Worm (Caenorhabditis elegans): ENCODE results near the gene C05D11.1.

The C05D11.1 gene

ce11 chrIII:6436308-6436707 is at the start of gene C05D11.1:
C05D11.1 (plus strand) TSS chrIII:6436608.
- no peak for TF ChIP-seq zag-1 (tag; optimal IDR thresholded peaks at IDR 0.05)
- TF ChIP-seq madf-9 (GFP tag; conservative IDR thresholded peaks at IDR 0.05): no peak
- no peak for TF ChIP-seq nhr-42 (GFP tag; IDR thresholded peaks at IDR 0.05)
- no peak for TF ChIP-seq ZK337.2 (GFP tag; IDR thresholded peaks at IDR 0.05)
- TF ChIP-seq unc-62 (GFP tag; optimal IDR thresholded peaks at IDR 0.05 in 1 of 2): no peak
- TF ChIP-seq unc-62 (tag; optimal IDR thresholded peaks at IDR 0.05): no peak
- no peak for TF ChIP-seq dve-1 (tag; optimal IDR thresholded peaks at IDR 0.05; ENCODE audit: insufficient read depth)
- TF ChIP-seq dmd-6 (GFP tag; IDR thresholded peaks at IDR 0.05): no peak
- TF ChIP-seq ztf-7 (tag; optimal IDR thresholded peaks at IDR 0.05): no peak
- no peak for TF ChIP-seq nhr-76 (tag; optimal IDR thresholded peaks at IDR 0.05)
- no peak for TF ChIP-seq T26A8.4 (GFP tag; IDR thresholded peaks at IDR 0.05)
- TF ChIP-seq saeg-2 (GFP tag; IDR thresholded peaks at IDR 0.05): no peak
- no peak for TF ChIP-seq R02D3.7 (tag; optimal IDR thresholded peaks at IDR 0.05)
- TF ChIP-seq hmg-1.1 (GFP tag; IDR thresholded peaks at IDR 0.05): no peak
- no peak for TF ChIP-seq hif-1 (tag; optimal IDR thresholded peaks at IDR 0.05)

ce11 chrIII:6389533-6389932 is 46.9 kb upstream of the C05D11.1 start, which contains the start of gene C16A3.2:
C16A3.2 (plus strand) TSS chrIII:6389833.
- TF ChIP-seq ZK546.5 (tag; optimal IDR thresholded peaks at IDR 0.05): no peak

ce11 chrIII:6390644-6391043 is 45.8 kb upstream of the C05D11.1 start, which contains the start of gene smrc-1:
smrc-1 (plus strand) TSS chrIII:6390944.
- TF ChIP-seq nhr-237 (tag; optimal IDR thresholded peaks at IDR 0.05): no peak
- no peak for TF ChIP-seq hif-1 (tag; optimal IDR thresholded peaks at IDR 0.05)
- TF ChIP-seq sdz-12 (GFP tag; optimal IDR thresholded peaks at IDR 0.05): no peak
- no peak for TF ChIP-seq nhr-11 (tag; optimal IDR thresholded peaks at IDR 0.05)

ce11 chrIII:6395706-6396232 is 40.6 kb upstream of the C05D11.1 start, which contains the start of gene oatr-1:
oatr-1 (minus strand) TSS chrIII:6396182.
- no peak for TF ChIP-seq fos-1 (tag; optimal IDR thresholded peaks at IDR 0.05)
- TF ChIP-seq ceh-82 (tag; optimal IDR thresholded peaks at IDR 0.05): no peak
- TF ChIP-seq unc-39 (tag; optimal IDR thresholded peaks at IDR 0.05): no peak
- TF ChIP-seq dmd-6 (GFP tag; IDR thresholded peaks at IDR 0.05): peak; percentile 66
- no peak for TF ChIP-seq hif-1 (tag; optimal IDR thresholded peaks at IDR 0.05)
- TF ChIP-seq daf-16 (GFP tag; optimal IDR thresholded peaks at IDR 0.05): no peak
- peak; percentile 41 for TF ChIP-seq daf-16 (tag; optimal IDR thresholded peaks at IDR 0.05)
- TF ChIP-seq skn-1 (tag; optimal IDR thresholded peaks at IDR 0.05): no peak
- peak; percentile 49 for TF ChIP-seq aha-1 (tag)
- TF ChIP-seq nhr-28 (tag; optimal IDR thresholded peaks at IDR 0.05): peak; percentile 48
- peak; percentile 25 for TF ChIP-seq hlh-11 (tag; optimal IDR thresholded peaks at IDR 0.05)
- TF ChIP-seq dve-1 (tag; optimal IDR thresholded peaks at IDR 0.05; ENCODE audit: insufficient read depth): peak; percentile 27
- TF ChIP-seq nhr-41 (GFP tag; IDR thresholded peaks at IDR 0.05): no peak
- peak in 1 of 2 experiments; percentile 65 for TF ChIP-seq mdl-1 (tag; optimal IDR thresholded peaks at IDR 0.05)
- TF ChIP-seq mxl-3 (GFP tag; optimal IDR thresholded peaks at IDR 0.05): peak; percentile 80
- TF ChIP-seq lin-13 (GFP tag; optimal IDR thresholded peaks at IDR 0.05): no peak
- TF ChIP-seq pqm-1 (tag; optimal IDR thresholded peaks at IDR 0.05): no peak

- TF ChIP-seq lsy-2 (tag; optimal IDR thresholded peaks at IDR 0.05): peak in 1 of 2 experiments; percentile 33
- TF ChIP-seq pqm-1 (tag; optimal IDR thresholded peaks at IDR 0.05): peak; percentile 79
- peak; percentile 31 for TF ChIP-seq nhr-77 (tag; optimal IDR thresholded peaks at IDR 0.05)
- TF ChIP-seq cey-2 (tag; optimal IDR thresholded peaks at IDR 0.05; ENCODE audit: borderline replicate concordance, insufficient read depth): peak; percentile 20
- TF ChIP-seq unc-62 (GFP tag; optimal IDR thresholded peaks at IDR 0.05 in 1 of 2): peak in 1 of 2 experiments; percentile 72
- TF ChIP-seq unc-62 (tag; optimal IDR thresholded peaks at IDR 0.05): no peak
- TF ChIP-seq dmd-9 (GFP tag; IDR thresholded peaks at IDR 0.05): no peak
- TF ChIP-seq ceh-20 (GFP tag; IDR thresholded peaks at IDR 0.05): peak; percentile 34; the same call in 1 of the 2 replicates
- no peak for TF ChIP-seq zip-2 (tag; optimal IDR thresholded peaks at IDR 0.05)
- TF ChIP-seq nhr-48 (tag; optimal IDR thresholded peaks at IDR 0.05): peak; percentile 76
- peak; percentile 6 for TF ChIP-seq hlh-30 (tag; optimal IDR thresholded peaks at IDR 0.05; ENCODE audit: insufficient read depth)
- no peak for TF ChIP-seq madf-9 (GFP tag; conservative IDR thresholded peaks at IDR 0.05)
- TF ChIP-seq zfp-3 (GFP tag; conservative IDR thresholded peaks at IDR 0.05): no peak
- TF ChIP-seq hlh-11 (tag; optimal IDR thresholded peaks at IDR 0.05): peak; percentile 87
- TF ChIP-seq mxl-3 (GFP tag; optimal IDR thresholded peaks at IDR 0.05): peak; percentile 88
- peak in 1 of 2 experiments; percentile 76 for TF ChIP-seq mdl-1 (tag; optimal IDR thresholded peaks at IDR 0.05)
- peak; percentile 86 for TF ChIP-seq dmd-6 (GFP tag; IDR thresholded peaks at IDR 0.05)
- TF ChIP-seq nhr-28 (tag; optimal IDR thresholded peaks at IDR 0.05): peak; percentile 59
- peak; percentile 80 for TF ChIP-seq nhr-102 (tag; optimal IDR thresholded peaks at IDR 0.05)
- TF ChIP-seq lin-1 (GFP tag; IDR thresholded peaks at IDR 0.05): peak; percentile 76
Observed at ce11 chrIII:6396381-6396780, 40.0 kb upstream of the C05D11.1 start.

Data from whole organism, L4 larva.